Worm (Caenorhabditis elegans): ENCODE measurements around the gene lin-46.

lin-46 gene

ce11 chrV:13006754-13007153 lies 38.1 kb downstream of the lin-46 start (continued):
- TF ChIP-seq ama-1 (optimal IDR thresholded peaks at IDR 0.05): no peak
- peak in 1 of 2 experiments; percentile 61 for TF ChIP-seq ama-1 (GFP tag; optimal IDR thresholded peaks at IDR 0.05)
- peak; percentile 16 for TF ChIP-seq snpc-3.4 (tag; optimal IDR thresholded peaks at IDR 0.05)
- no peak for TF ChIP-seq ceh-100 (GFP tag; IDR thresholded peaks at IDR 0.05)
- 0 out of 2 replicates have a peak, but pooled peaks have one; percentile 2 for TF ChIP-seq madf-3 (GFP tag; IDR thresholded peaks at IDR 0.05)

DNA sequence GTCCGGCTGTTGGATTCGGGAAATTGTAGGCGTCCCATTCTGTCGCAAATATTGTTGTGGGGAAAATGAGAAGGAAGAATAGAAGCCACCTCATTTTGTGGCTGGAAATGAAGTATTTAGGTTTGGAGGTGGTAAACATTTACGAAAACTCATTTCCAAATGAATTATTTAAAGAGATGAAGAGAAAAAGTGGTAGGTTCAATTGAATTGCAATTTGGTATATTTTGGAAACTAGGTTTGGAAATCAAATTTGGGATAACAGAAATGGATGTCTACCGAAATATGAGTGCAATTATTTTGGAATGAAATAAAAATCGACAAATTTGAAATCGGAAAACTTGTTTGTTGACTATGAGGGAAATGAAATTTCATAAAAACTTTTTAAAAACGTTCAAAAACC lies 40.2 kb downstream of the lin-46 start, which contains the start of gene F15B9.10:
F15B9.10 (minus strand) TSS at position 101 of the 400 bp plus-strand sequence.
- no peak for TF ChIP-seq ama-1 (optimal IDR thresholded peaks at IDR 0.05)
- TF ChIP-seq ama-1 (GFP tag; optimal IDR thresholded peaks at IDR 0.05): no peak
- TF ChIP-seq rcor-1 (GFP tag; IDR thresholded peaks at IDR 0.05): no peak
- no peak for TF ChIP-seq attf-6 (GFP tag; IDR thresholded peaks at IDR 0.05)
- TF ChIP-seq nhr-179 (tag; optimal IDR thresholded peaks at IDR 0.05): no peak
- no peak for TF ChIP-seq mel-28 (tag; optimal IDR thresholded peaks at IDR 0.05; ENCODE audit: borderline replicate concordance)
- TF ChIP-seq B0336.3 (GFP tag; IDR thresholded peaks at IDR 0.05): no peak
- no peak for TF ChIP-seq ets-4 (GFP tag; optimal IDR thresholded peaks at IDR 0.05)
- no peak for TF ChIP-seq Y53F4B.3 (GFP tag; IDR thresholded peaks at IDR 0.05)
- TF ChIP-seq dpl-1 (GFP tag; optimal IDR thresholded peaks at IDR 0.05): no peak
- TF ChIP-seq ccch-3 (GFP tag; optimal IDR thresholded peaks at IDR 0.05): no peak
- TF ChIP-seq B0261.1 (tag; optimal IDR thresholded peaks at IDR 0.05): no peak
- TF ChIP-seq xnd-1 (tag; optimal IDR thresholded peaks at IDR 0.05): no peak
- TF ChIP-seq nfya-2 (GFP tag; IDR thresholded peaks at IDR 0.05): no peak
- TF ChIP-seq ceh-100 (GFP tag; IDR thresholded peaks at IDR 0.05): no peak
- TF ChIP-seq F37B4.10 (GFP tag; IDR thresholded peaks at IDR 0.05): no peak
- TF ChIP-seq egl-18 (GFP tag; IDR thresholded peaks at IDR 0.05): no peak
- no peak for TF ChIP-seq ztf-18 (tag; optimal IDR thresholded peaks at IDR 0.05)

DNA sequence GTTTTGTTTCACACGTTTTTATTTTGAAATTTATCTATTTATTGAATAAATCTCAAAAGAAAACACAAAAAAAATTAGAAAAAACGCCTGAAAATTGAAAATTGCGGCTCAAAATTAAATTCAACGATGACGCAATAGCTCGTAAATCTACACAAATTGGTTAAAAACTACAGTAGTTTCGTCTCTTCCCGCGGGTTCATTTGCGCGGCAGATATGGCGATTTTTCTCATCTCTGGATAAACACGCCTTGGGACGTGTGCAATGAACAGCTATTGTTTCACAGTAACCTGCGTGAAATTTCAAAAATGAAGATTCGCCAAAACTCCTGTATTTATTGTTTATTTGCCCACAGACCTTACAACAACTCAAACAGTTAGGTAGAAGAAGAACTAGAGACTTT lies 40.6 kb downstream of the lin-46 start:
- TF ChIP-seq F33H1.4 (GFP tag; IDR thresholded peaks at IDR 0.05) (peak; percentile 47; the same call in 1 of the 2 replicates), hsf-1 (GFP tag; IDR thresholded peaks at IDR 0.05) (no peak), hrde-1 (tag; optimal IDR thresholded peaks at IDR 0.05; ENCODE audit: borderline replicate concordance) (no peak), D2030.7 (GFP tag; IDR thresholded peaks at IDR 0.05) (0 out of 2 replicates have a peak, but pooled peaks have one; percentile 26), dpl-1 (GFP tag; optimal IDR thresholded peaks at IDR 0.05) (no peak), Y79H2A.3 (GFP tag; conservative IDR thresholded peaks at IDR 0.05) (no peak), F23B12.7 (tag; optimal IDR thresholded peaks at IDR 0.05; ENCODE audit: insufficient read depth) (no peak), ekl-4 (GFP tag; IDR thresholded peaks at IDR 0.05) (no peak), egl-44 (GFP tag; IDR thresholded peaks at IDR 0.05) (no peak), madf-6 (GFP tag; IDR thresholded peaks at IDR 0.05) (peak; percentile 82), pbrm-1 (GFP tag; IDR thresholded peaks at IDR 0.05) (no peak), zim-3 (tag; optimal IDR thresholded peaks at IDR 0.05) (no peak), efl-1 (GFP tag; optimal IDR thresholded peaks at IDR 0.05) (peak; percentile 24), K12H6.12 (tag; optimal IDR thresholded peaks at IDR 0.05) (no peak), madf-8 (GFP tag; conservative IDR thresholded peaks at IDR 0.05) (peak; percentile 56), Y56A3A.18 (GFP tag; IDR thresholded peaks at IDR 0.05) (no peak), F49E8.2 (tag; optimal IDR thresholded peaks at IDR 0.05; ENCODE audit: insufficient read depth) (no peak), unc-130 (GFP tag; optimal IDR thresholded peaks at IDR 0.05) (no peak), athp-1 (tag; optimal IDR thresholded peaks at IDR 0.05) (no peak), lin-35 (GFP tag; optimal IDR thresholded peaks at IDR 0.05) (no peak), ztf-22 (GFP tag; optimal IDR thresholded peaks at IDR 0.05) (no peak), nhr-80 (tag; optimal IDR thresholded peaks at IDR 0.05) (no peak), hmg-20 (GFP tag; IDR thresholded peaks at IDR 0.05) (no peak), sea-2 (GFP tag; IDR thresholded peaks at IDR 0.05) (no peak), akir-1 (GFP tag; optimal IDR thresholded peaks at IDR 0.05) (no peak), somi-1 (GFP tag; optimal IDR thresholded peaks at IDR 0.05) (no peak), hlh-26 (GFP tag; conservative IDR thresholded peaks at IDR 0.05) (no peak), him-1 (tag; optimal IDR thresholded peaks at IDR 0.05) (no peak)
